Worm (Caenorhabditis elegans) whole organism, L3 larva: Measurements from ENCODE around the gene cest-35.1.
"Not testable (repeated sequence)": the region's sequence is repeated elsewhere in the genome, so short reads cannot be mapped to it uniquely, and the experiment has no call there.

ENCODE experiments used
- R02D3.7 ChIP-seq: fragments of 150-350 bp; optimal IDR thresholded peaks from 2 replicates; lab custom pipeline; 2014; ENCODE audit warnings: missing biosample characterization, missing genetic modification characterization
- daf-12 ChIP-seq: fragments of 150-350 bp; optimal IDR thresholded peaks from 2 replicates; lab custom pipeline; 2014; ENCODE audit warnings: missing biosample characterization, missing genetic modification reagents, missing genetic modification characterization
- elt-2 ChIP-seq: sonication (generic microtip); optimal IDR thresholded peaks from 2 replicates; lab custom pipeline; 2016; ENCODE audit warnings: missing genetic modification reagents, mild to moderate bottlenecking, missing genetic modification characterization, missing compliant biosample characterization
- jun-1 ChIP-seq: fragments of 150-350 bp; optimal IDR thresholded peaks from 2 replicates; lab custom pipeline; 2014; ENCODE audit warnings: missing biosample characterization, missing genetic modification reagents, missing genetic modification characterization
- nfya-1 ChIP-seq: sonication (generic microtip); optimal IDR thresholded peaks from 2 replicates; lab custom pipeline; 2017; ENCODE audit warnings: missing genetic modification characterization, mild to moderate bottlenecking, missing compliant biosample characterization, antibody characterized with exemption, moderate library complexity; ENCODE audit not compliant: insufficient read depth
- nhr-11 ChIP-seq: fragments of 150-350 bp; optimal IDR thresholded peaks from 2 replicates; lab custom pipeline; 2014; ENCODE audit warnings: missing biosample characterization, missing genetic modification characterization
- nhr-23 ChIP-seq: fragments of 150-350 bp; optimal IDR thresholded peaks from 2 replicates; lab custom pipeline; 2014; ENCODE audit warnings: missing biosample characterization, missing genetic modification reagents, missing genetic modification characterization
- nhr-28 ChIP-seq: fragments of 150-350 bp; optimal IDR thresholded peaks from 2 replicates; lab custom pipeline; 2014; ENCODE audit warnings: missing biosample characterization, missing genetic modification characterization
- unc-62 ChIP-seq: fragments of 150-350 bp; sonication (generic microtip); optimal IDR thresholded peaks from 4 replicates; lab custom pipeline; 2014; ENCODE audit warnings: missing biosample characterization, missing genetic modification reagents, missing genetic modification characterization
- zag-1 ChIP-seq: fragments of 150-350 bp; optimal IDR thresholded peaks from 2 replicates; lab custom pipeline; 2014; ENCODE audit warnings: missing biosample characterization, missing genetic modification characterization

- TF ChIP-seq nfya-1 (tag; lab: Kevin White, UChicago); nhr-28 (tag; lab: Kevin White, UChicago); zag-1; nhr-11 (tag; lab: Kevin White, UChicago); R02D3.7; jun-1; elt-2 (tag; lab: Kevin White, UChicago); daf-12 (tag; lab: Kevin White, UChicago); nhr-23 (tag; lab: Kevin White, UChicago); unc-62 (GFP tag; lab: Kevin White, UChicago): not testable (repeated sequence)
Observed at ce11 chrV:5284270-5284980, 41.5 kb upstream of the cest-35.1 start.
